Fruit fly (Drosophila melanogaster) whole organism, prepupa: Measurements from ENCODE around the gene ind.
A peak's percentile ranks its signal among the peaks of the same experiment; 100 is the strongest.

ENCODE experiments used
- Blimp-1 ChIP-seq: fragments of 200-800 bp; sonication (Bioruptor generic); optimal IDR thresholded peaks from 3 replicates; lab custom pipeline; 2017; ENCODE audit warnings: missing biosample characterization, missing genetic modification characterization, mild to moderate bottlenecking, moderate library complexity, missing genetic modification reagents
- CG10631 ChIP-seq: fragments of 200-800 bp; sonication (Bioruptor generic); optimal IDR thresholded peaks from 2 replicates; lab custom pipeline; 2016; ENCODE audit warnings: missing biosample characterization, missing genetic modification characterization
- CG10669 ChIP-seq: fragments of 200-800 bp; sonication (Bioruptor generic); optimal IDR thresholded peaks from 3 replicates; lab custom pipeline; 2018; ENCODE audit warnings: missing biosample characterization, mild to moderate bottlenecking, missing genetic modification characterization, moderate library complexity
- CG11902 ChIP-seq: fragments of 200-800 bp; sonication (Bioruptor generic); optimal IDR thresholded peaks from 3 replicates; lab custom pipeline; 2016; ENCODE audit warnings: missing biosample characterization, missing genetic modification characterization
- CG15336 ChIP-seq: fragments of 200-800 bp; sonication (Bioruptor generic); IDR thresholded peaks from 2 replicates; pipeline ENCODE4 v1.3.6; 2022; ENCODE audit warnings: missing biosample characterization, missing genetic modification characterization
- CG1621 ChIP-seq: fragments of 200-800 bp; sonication (Bioruptor generic); optimal IDR thresholded peaks from 3 replicates; lab custom pipeline; 2018; ENCODE audit warnings: missing biosample characterization, mild to moderate bottlenecking, missing genetic modification characterization
- CG16779 ChIP-seq: fragments of 200-800 bp; sonication (Bioruptor generic); optimal IDR thresholded peaks from 3 replicates; lab custom pipeline; 2017; ENCODE audit warnings: missing biosample characterization, mild to moderate bottlenecking, missing genetic modification characterization
- CG3032 ChIP-seq: fragments of 200-800 bp; optimal IDR thresholded peaks from 2 replicates; lab custom pipeline; 2019; ENCODE audit warnings: missing biosample characterization, mild to moderate bottlenecking, missing genetic modification characterization, moderate library complexity
- CG31627 ChIP-seq: fragments of 200-800 bp; sonication (Bioruptor generic); optimal IDR thresholded peaks from 3 replicates; lab custom pipeline; 2016; ENCODE audit warnings: missing biosample characterization, missing genetic modification characterization
- CG32006 ChIP-seq: fragments of 200-800 bp; sonication (Bioruptor generic); optimal IDR thresholded peaks from 3 replicates; lab custom pipeline; 2017; ENCODE audit warnings: missing biosample characterization, mild to moderate bottlenecking, missing genetic modification characterization
- CG34406 ChIP-seq: fragments of 200-800 bp; sonication (Bioruptor generic); optimal IDR thresholded peaks from 3 replicates; lab custom pipeline; 2016; ENCODE audit warnings: missing biosample characterization, missing genetic modification characterization
- CG4318 ChIP-seq: fragments of 200-800 bp; sonication (Bioruptor generic); optimal IDR thresholded peaks from 3 replicates; lab custom pipeline; 2017; ENCODE audit warnings: missing biosample characterization, mild to moderate bottlenecking, missing genetic modification characterization
- CG6163 ChIP-seq: fragments of 200-800 bp; sonication (Bioruptor generic); IDR thresholded peaks from 3 replicates; pipeline ENCODE4 v1.3.6; 2022; ENCODE audit warnings: missing biosample characterization, missing genetic modification characterization
- CG6792 ChIP-seq: fragments of 200-800 bp; sonication (Bioruptor generic); optimal IDR thresholded peaks from 3 replicates; lab custom pipeline; 2016; ENCODE audit warnings: missing biosample characterization, missing genetic modification characterization
- CG6808 ChIP-seq: fragments of 200-800 bp; sonication (Bioruptor generic); optimal IDR thresholded peaks from 3 replicates; lab custom pipeline; 2017; ENCODE audit warnings: missing biosample characterization, missing genetic modification characterization, mild to moderate bottlenecking, moderate library complexity, missing genetic modification reagents
- CG6854 ChIP-seq: fragments of 200-800 bp; sonication (Bioruptor generic); optimal IDR thresholded peaks from 2 replicates; lab custom pipeline; 2017; ENCODE audit warnings: missing biosample characterization, mild to moderate bottlenecking, missing genetic modification characterization
- CG8119 ChIP-seq: fragments of 200-800 bp; sonication (Bioruptor generic); IDR thresholded peaks from 3 replicates; pipeline ENCODE4 v1.3.6; 2022; ENCODE audit warnings: missing biosample characterization, missing genetic modification characterization
- CG8319 ChIP-seq: fragments of 200-800 bp; sonication (Bioruptor generic); optimal IDR thresholded peaks from 3 replicates; lab custom pipeline; 2016; ENCODE audit warnings: missing biosample characterization, missing genetic modification characterization
- CG8632 ChIP-seq: fragments of 200-800 bp; sonication (Bioruptor generic); optimal IDR thresholded peaks from 3 replicates; lab custom pipeline; 2016; ENCODE audit warnings: missing biosample characterization, missing genetic modification characterization
- CG9139 ChIP-seq: fragments of 200-800 bp; sonication (Bioruptor generic); optimal IDR thresholded peaks from 3 replicates; lab custom pipeline; 2017; ENCODE audit warnings: missing biosample characterization, mild to moderate bottlenecking, missing genetic modification characterization
- Eip75B ChIP-seq: fragments of 200-800 bp; sonication (Bioruptor generic); optimal IDR thresholded peaks from 3 replicates; lab custom pipeline; 2016; ENCODE audit warnings: missing biosample characterization, missing genetic modification characterization
- Eip78C ChIP-seq: fragments of 200-800 bp; sonication (Bioruptor generic); peaks from one replicate; lab custom pipeline; 2016; ENCODE audit warnings: missing biosample characterization, missing genetic modification characterization
- Ets21C ChIP-seq: fragments of 200-800 bp; sonication (Bioruptor generic); optimal IDR thresholded peaks from 3 replicates; lab custom pipeline; 2016; ENCODE audit warnings: missing biosample characterization, missing genetic modification characterization
- Ets96B ChIP-seq: fragments of 200-800 bp; optimal IDR thresholded peaks from 2 replicates; lab custom pipeline; 2019; ENCODE audit warnings: missing biosample characterization, mild to moderate bottlenecking, missing genetic modification characterization, moderate library complexity
- Hr38 ChIP-seq: sonication (Bioruptor generic); optimal IDR thresholded peaks from 2 replicates; lab custom pipeline; 2016; ENCODE audit warnings: missing biosample characterization, missing genetic modification characterization
- Hr39 ChIP-seq: fragments of 200-800 bp; sonication (Bioruptor generic); optimal IDR thresholded peaks from 2 replicates; lab custom pipeline; 2016; ENCODE audit warnings: missing biosample characterization, missing genetic modification characterization
- Hr4 ChIP-seq: fragments of 200-800 bp; sonication (Bioruptor generic); optimal IDR thresholded peaks from 3 replicates; lab custom pipeline; 2016; ENCODE audit warnings: missing biosample characterization, missing genetic modification characterization
- Lpt ChIP-seq: fragments of 200-800 bp; sonication (Bioruptor generic); optimal IDR thresholded peaks from 3 replicates; lab custom pipeline; 2016; ENCODE audit warnings: missing biosample characterization, missing genetic modification characterization
- Met ChIP-seq: fragments of 200-800 bp; sonication (Bioruptor generic); optimal IDR thresholded peaks from 3 replicates; lab custom pipeline; 2016; ENCODE audit warnings: missing biosample characterization, missing genetic modification characterization
- OdsH ChIP-seq: fragments of 200-800 bp; sonication (Bioruptor generic); optimal IDR thresholded peaks from 3 replicates; lab custom pipeline; 2016; ENCODE audit warnings: missing biosample characterization, missing genetic modification characterization
- Smox ChIP-seq: fragments of 200-800 bp; sonication (Bioruptor generic); optimal IDR thresholded peaks from 3 replicates; lab custom pipeline; 2016; ENCODE audit warnings: missing biosample characterization, missing genetic modification characterization
- Sox102F ChIP-seq: fragments of 200-800 bp; sonication (Bioruptor generic); optimal IDR thresholded peaks from 2 replicates; lab custom pipeline; 2016; ENCODE audit warnings: missing biosample characterization, mild to moderate bottlenecking, missing genetic modification characterization
- Sox14 ChIP-seq: fragments of 200-800 bp; sonication (Bioruptor generic); optimal IDR thresholded peaks from 3 replicates; lab custom pipeline; 2016; ENCODE audit warnings: missing biosample characterization, missing genetic modification characterization
- Sox15 ChIP-seq: fragments of 200-800 bp; sonication (Bioruptor generic); optimal IDR thresholded peaks from 3 replicates; lab custom pipeline; 2016; ENCODE audit warnings: missing biosample characterization, missing genetic modification characterization
- achi ChIP-seq: fragments of 200-800 bp; sonication (Bioruptor generic); optimal IDR thresholded peaks from 3 replicates; lab custom pipeline; 2016; ENCODE audit warnings: missing biosample characterization, missing genetic modification characterization
- acj6 ChIP-seq: fragments of 200-800 bp; sonication (Bioruptor generic); optimal IDR thresholded peaks from 3 replicates; lab custom pipeline; 2016; ENCODE audit warnings: missing biosample characterization, missing genetic modification characterization
- cyc ChIP-seq: fragments of 200-800 bp; sonication (Bioruptor generic); optimal IDR thresholded peaks from 3 replicates; lab custom pipeline; 2016; ENCODE audit warnings: missing biosample characterization, missing genetic modification characterization
- dac ChIP-seq: fragments of 200-800 bp; sonication (Bioruptor generic); optimal IDR thresholded peaks from 2 replicates; lab custom pipeline; 2017; ENCODE audit warnings: missing biosample characterization, mild to moderate bottlenecking, missing genetic modification characterization
- dsx ChIP-seq: fragments of 200-800 bp; optimal IDR thresholded peaks from 3 replicates; lab custom pipeline; 2019; ENCODE audit warnings: missing biosample characterization, mild to moderate bottlenecking, missing genetic modification characterization, moderate library complexity; ENCODE audit not compliant: poor library complexity, severe bottlenecking
- eg ChIP-seq: fragments of 200-800 bp; sonication (Bioruptor generic); IDR thresholded peaks from 3 replicates; pipeline ENCODE4 v1.3.6; 2022; ENCODE audit warnings: missing biosample characterization, missing genetic modification characterization
- esn ChIP-seq: fragments of 200-800 bp; sonication (Bioruptor generic); optimal IDR thresholded peaks from 2 replicates; lab custom pipeline; 2016; ENCODE audit warnings: missing biosample characterization, mild to moderate bottlenecking, missing genetic modification characterization, moderate library complexity
- fd59A ChIP-seq: fragments of 200-800 bp; sonication (Bioruptor generic); optimal IDR thresholded peaks from 2 replicates; lab custom pipeline; 2017; ENCODE audit warnings: missing biosample characterization, mild to moderate bottlenecking, missing genetic modification characterization, missing genetic modification reagents
- fd85E ChIP-seq: fragments of 200-800 bp; sonication (Bioruptor generic); optimal IDR thresholded peaks from 3 replicates; lab custom pipeline; 2016; ENCODE audit warnings: missing biosample characterization, missing genetic modification characterization
- fkh ChIP-seq: fragments of 200-800 bp; sonication (Bioruptor generic); optimal IDR thresholded peaks from 3 replicates; lab custom pipeline; 2017; ENCODE audit warnings: missing biosample characterization, mild to moderate bottlenecking, missing genetic modification characterization, moderate library complexity
- lz ChIP-seq: fragments of 200-800 bp; sonication (Bioruptor generic); optimal IDR thresholded peaks from 3 replicates; lab custom pipeline; 2016; ENCODE audit warnings: missing biosample characterization, missing genetic modification characterization
- net ChIP-seq: fragments of 200-800 bp; sonication (Bioruptor generic); optimal IDR thresholded peaks from 3 replicates; lab custom pipeline; 2016; ENCODE audit warnings: missing biosample characterization, missing genetic modification characterization
- pdm3 ChIP-seq: fragments of 200-800 bp; sonication (Bioruptor generic); optimal IDR thresholded peaks from 3 replicates; lab custom pipeline; 2016; ENCODE audit warnings: missing biosample characterization, missing genetic modification characterization
- spab ChIP-seq: fragments of 200-800 bp; sonication (Bioruptor generic); optimal IDR thresholded peaks from 2 replicates; lab custom pipeline; 2017; ENCODE audit warnings: missing biosample characterization, mild to moderate bottlenecking, missing genetic modification characterization, missing genetic modification reagents
- ss ChIP-seq, 2 experiments: fragments of 200-800 bp; sonication (Bioruptor generic); optimal IDR thresholded peaks; 2 replicates in 1 of 2; 3 replicates in 1 of 2; lab custom pipeline; 2017 to 2018; ENCODE audit warnings: mild to moderate bottlenecking in 2 of 2, missing biosample characterization in 2 of 2, missing genetic modification characterization in 2 of 2, moderate library complexity in 1 of 2
- svp ChIP-seq: fragments of 200-800 bp; sonication (Bioruptor generic); peaks from one replicate; lab custom pipeline; 2016; ENCODE audit warnings: missing biosample characterization, missing genetic modification characterization
- vri ChIP-seq: fragments of 200-800 bp; sonication (Bioruptor generic); optimal IDR thresholded peaks from 3 replicates; lab custom pipeline; 2016; ENCODE audit warnings: missing biosample characterization, mild to moderate bottlenecking, missing genetic modification characterization

Gene ind

DNA sequence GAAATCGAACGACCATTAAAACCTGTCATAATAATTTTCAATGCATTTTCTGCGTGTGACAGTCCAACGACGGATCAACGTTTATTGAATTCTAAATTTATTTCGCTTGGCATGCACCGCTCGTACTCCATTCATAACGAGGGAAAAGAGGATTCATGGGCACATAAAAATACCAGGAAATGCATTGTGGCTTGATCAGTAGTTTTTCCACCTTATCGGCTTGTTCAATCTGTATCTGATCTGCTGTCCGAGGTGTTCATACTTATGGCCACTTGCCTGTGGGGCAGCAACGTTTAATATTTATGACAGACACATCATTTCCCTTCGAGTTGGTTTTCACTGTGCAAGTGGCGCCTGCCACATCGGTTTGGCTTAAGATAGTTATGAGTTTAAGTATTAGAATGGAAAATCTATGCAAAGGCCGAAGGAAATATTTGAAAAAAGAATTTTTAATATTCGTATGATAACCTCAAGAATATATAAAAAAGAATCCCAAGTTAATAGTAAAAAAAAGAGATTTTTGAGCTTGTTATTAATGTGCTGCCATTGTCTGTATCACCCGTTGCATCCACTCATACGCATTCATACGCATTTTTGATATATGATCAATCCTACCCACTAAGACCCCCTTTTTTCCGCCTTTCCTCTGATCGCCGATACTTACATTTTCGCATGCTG is 36.3 kb downstream of the ind start:
- TF ChIP-seq CG9139 (no peak), CG8632 (peak; percentile 7), eg (0 out of 3 replicates have a peak, but pooled peaks have one; percentile 30), CG8319 (no peak), Eip75B (GFP tag; lab: Kevin White, UChicago) (peak; percentile 28), ss (GFP tag; optimal IDR thresholded peaks at IDR 0.05; lab: Kevin White, UChicago) (peak in 1 of 2 experiments; percentile 16), spab (GFP tag; lab: Kevin White, UChicago) (peak; percentile 7), CG31627 (GFP tag; lab: Kevin White, UChicago) (peak; percentile 16), CG4318 (GFP tag; lab: Kevin White, UChicago) (no peak), CG10669 (GFP tag; lab: Kevin White, UChicago) (peak; percentile 16), esn (GFP tag; lab: Kevin White, UChicago) (peak; percentile 28), Sox15 (GFP tag; lab: Kevin White, UChicago) (no peak), Lpt (GFP tag; lab: Kevin White, UChicago) (peak; percentile 20), fkh (GFP tag; lab: Kevin White, UChicago) (no peak), CG15336 (GFP tag; lab: Robert Waterston, UW) (peak; percentile 55), Ets96B (tag; lab: Kevin White, UChicago) (peak; percentile 45), CG6792 (peak; percentile 8), Hr38 (GFP tag; lab: Kevin White, UChicago) (no peak), dac (GFP tag; lab: Kevin White, UChicago) (no peak), CG34406 (GFP tag; lab: Kevin White, UChicago) (peak; percentile 22), Hr39 (GFP tag; lab: Kevin White, UChicago) (no peak), vri (GFP tag; lab: Kevin White, UChicago) (no peak), CG1621 (tag; lab: Kevin White, UChicago) (no peak), OdsH (GFP tag; lab: Kevin White, UChicago) (peak; percentile 58), net (GFP tag; lab: Kevin White, UChicago) (peak; percentile 6), CG32006 (peak; percentile 58), achi (GFP tag; lab: Kevin White, UChicago) (peak; percentile 54), CG11902 (GFP tag; lab: Kevin White, UChicago) (no peak), Hr4 (GFP tag; lab: Kevin White, UChicago) (peak; percentile 31), CG6854 (GFP tag; lab: Kevin White, UChicago) (no peak), CG8119 (GFP tag; lab: Robert Waterston, UW) (peak; percentile 59), pdm3 (GFP tag; lab: Kevin White, UChicago) (peak; percentile 7), acj6 (GFP tag; lab: Kevin White, UChicago) (peak; percentile 24), fd59A (GFP tag; lab: Kevin White, UChicago) (peak; percentile 25), CG3032 (tag; lab: Kevin White, UChicago) (peak; percentile 21), Smox (GFP tag; lab: Kevin White, UChicago) (peak; percentile 18), Blimp-1 (no peak), Sox102F (GFP tag; lab: Kevin White, UChicago) (peak; percentile 17), svp (GFP tag; lab: Kevin White, UChicago) (peak; percentile 69), CG6163 (GFP tag; lab: Robert Waterston, UW) (peak; percentile 56; the same call in 2 of the 3 replicates), dsx (GFP tag; lab: Kevin White, UChicago) (peak; percentile 8), cyc (GFP tag; lab: Kevin White, UChicago) (no peak), Met (peak; percentile 42), lz (GFP tag; lab: Kevin White, UChicago) (peak; percentile 18), Eip78C (peak; percentile 90), Sox14 (GFP tag; lab: Kevin White, UChicago) (peak; percentile 20), CG10631 (GFP tag; lab: Kevin White, UChicago) (peak; percentile 15), CG16779 (tag; lab: Kevin White, UChicago) (no peak), fd85E (GFP tag; lab: Kevin White, UChicago) (no peak), Ets21C (peak; percentile 16), CG6808 (GFP tag; lab: Kevin White, UChicago) (peak; percentile 15)
